Worm (Caenorhabditis elegans) whole organism, L3 larva: ENCODE results near the gene K01F9.2.

ENCODE experiments used
- R02D3.7 ChIP-seq: fragments of 150-350 bp; optimal IDR thresholded peaks from 2 replicates; lab custom pipeline; 2014; ENCODE audit warnings: missing biosample characterization, missing genetic modification characterization
- ZK546.5 ChIP-seq: sonication (generic microtip); optimal IDR thresholded peaks from 2 replicates; lab custom pipeline; 2017; ENCODE audit warnings: missing biosample characterization, missing genetic modification characterization
- aly-2 ChIP-seq: fragments of 150-350 bp; optimal IDR thresholded peaks from 2 replicates; lab custom pipeline; 2014; ENCODE audit warnings: missing biosample characterization, missing genetic modification characterization
- ceh-16 ChIP-seq: sonication (generic microtip); optimal IDR thresholded peaks from 2 replicates; lab custom pipeline; 2017; ENCODE audit warnings: missing biosample characterization, missing genetic modification characterization
- ceh-82 ChIP-seq: fragments of 150-350 bp; optimal IDR thresholded peaks from 2 replicates; lab custom pipeline; 2014; ENCODE audit warnings: missing biosample characterization, missing genetic modification characterization
- daf-12 ChIP-seq: fragments of 150-350 bp; optimal IDR thresholded peaks from 2 replicates; lab custom pipeline; 2014; ENCODE audit warnings: missing biosample characterization, missing genetic modification reagents, missing genetic modification characterization
- egl-27 ChIP-seq: sonication (generic microtip); optimal IDR thresholded peaks from 4 replicates; lab custom pipeline; 2017; ENCODE audit warnings: missing biosample characterization, missing genetic modification reagents, missing genetic modification characterization
- egl-5 ChIP-seq: fragments of 150-350 bp; optimal IDR thresholded peaks from 2 replicates; lab custom pipeline; 2017; ENCODE audit warnings: missing biosample characterization, missing genetic modification reagents, missing genetic modification characterization, inconsistent platforms
- elt-1 ChIP-seq: fragments of 150-350 bp; optimal IDR thresholded peaks from 2 replicates; lab custom pipeline; 2014; ENCODE audit warnings: missing biosample characterization, missing genetic modification characterization
- eor-1 ChIP-seq, 2 experiments: fragments of 150-350 bp; optimal IDR thresholded peaks; 2 replicates each; lab custom pipeline; 2014 to 2018; ENCODE audit warnings: missing biosample characterization in 2 of 2, missing genetic modification characterization in 2 of 2
- hmg-11 ChIP-seq: sonication (generic microtip); optimal IDR thresholded peaks from 2 replicates; lab custom pipeline; 2016; ENCODE audit warnings: missing genetic modification characterization, missing compliant biosample characterization
- jun-1 ChIP-seq: fragments of 150-350 bp; optimal IDR thresholded peaks from 2 replicates; lab custom pipeline; 2014; ENCODE audit warnings: missing biosample characterization, missing genetic modification reagents, missing genetic modification characterization
- lin-15B ChIP-seq: fragments of 150-350 bp; optimal IDR thresholded peaks from 2 replicates; lab custom pipeline; 2014; ENCODE audit warnings: missing biosample characterization, missing genetic modification characterization
- lin-39 ChIP-seq: fragments of 150-350 bp; optimal IDR thresholded peaks from 2 replicates; lab custom pipeline; 2018; ENCODE audit warnings: missing biosample characterization, missing genetic modification reagents, missing genetic modification characterization
- mml-1 ChIP-seq: fragments of 150-350 bp; sonication (generic microtip); optimal IDR thresholded peaks from 3 replicates; lab custom pipeline; 2014; ENCODE audit warnings: missing biosample characterization, missing genetic modification characterization
- nfya-1 ChIP-seq: sonication (generic microtip); optimal IDR thresholded peaks from 2 replicates; lab custom pipeline; 2017; ENCODE audit warnings: missing genetic modification characterization, mild to moderate bottlenecking, missing compliant biosample characterization, antibody characterized with exemption, moderate library complexity; ENCODE audit not compliant: insufficient read depth
- nhr-11 ChIP-seq: fragments of 150-350 bp; optimal IDR thresholded peaks from 2 replicates; lab custom pipeline; 2014; ENCODE audit warnings: missing biosample characterization, missing genetic modification characterization
- nhr-23 ChIP-seq: fragments of 150-350 bp; optimal IDR thresholded peaks from 2 replicates; lab custom pipeline; 2014; ENCODE audit warnings: missing biosample characterization, missing genetic modification reagents, missing genetic modification characterization
- nhr-25 ChIP-seq: sonication (generic microtip); optimal IDR thresholded peaks from 2 replicates; lab custom pipeline; 2017; ENCODE audit warnings: missing biosample characterization, missing genetic modification characterization
- nhr-43 ChIP-seq: sonication (generic microtip); optimal IDR thresholded peaks from 2 replicates; lab custom pipeline; 2016; ENCODE audit warnings: mild to moderate bottlenecking, missing genetic modification characterization, missing compliant biosample characterization; ENCODE audit not compliant: poor library complexity, severe bottlenecking
- pha-4 ChIP-seq: fragments of 150-350 bp; optimal IDR thresholded peaks from 2 replicates; lab custom pipeline; 2014; ENCODE audit warnings: missing biosample characterization, missing genetic modification reagents, missing genetic modification characterization
- skn-1 ChIP-seq: fragments of 150-350 bp; optimal IDR thresholded peaks from 2 replicates; lab custom pipeline; 2014; ENCODE audit warnings: missing biosample characterization, missing genetic modification characterization
- snpc-4 ChIP-seq: fragments of 150-350 bp; optimal IDR thresholded peaks from 2 replicates; lab custom pipeline; 2014; ENCODE audit warnings: missing biosample characterization, missing genetic modification characterization
- tbx-2 ChIP-seq: sonication (generic microtip); optimal IDR thresholded peaks from 2 replicates; lab custom pipeline; 2016; ENCODE audit warnings: mild to moderate bottlenecking, missing genetic modification characterization, missing compliant biosample characterization
- unc-39 ChIP-seq: sonication (generic microtip); optimal IDR thresholded peaks from 4 replicates; lab custom pipeline; 2017; ENCODE audit warnings: missing biosample characterization, missing genetic modification characterization
- unc-62 ChIP-seq: fragments of 150-350 bp; sonication (generic microtip); optimal IDR thresholded peaks from 4 replicates; lab custom pipeline; 2014; ENCODE audit warnings: missing biosample characterization, missing genetic modification reagents, missing genetic modification characterization
- zag-1 ChIP-seq: fragments of 150-350 bp; optimal IDR thresholded peaks from 2 replicates; lab custom pipeline; 2014; ENCODE audit warnings: missing biosample characterization, missing genetic modification characterization
- ztf-11 ChIP-seq: fragments of 150-350 bp; optimal IDR thresholded peaks from 2 replicates; lab custom pipeline; 2014; ENCODE audit warnings: missing biosample characterization, missing genetic modification characterization

Gene K01F9.2

ce11 chrIII:8848372-8848771 is 28.6 kb downstream of the K01F9.2 start, which contains the start of gene F44E2.7:
TSS of gene F44E2.7 (minus strand) at chrIII:8848472.
- TF ChIP-seq R02D3.7 (tag; lab: Kevin White, UChicago), result no peak
- no peak for TF ChIP-seq hmg-11 (tag; lab: Kevin White, UChicago)
- no peak for TF ChIP-seq jun-1
- no peak for TF ChIP-seq nhr-11 (tag; lab: Kevin White, UChicago)
- TF ChIP-seq skn-1, result no peak
- no peak for TF ChIP-seq egl-27 (tag; lab: Kevin White, UChicago)
- TF ChIP-seq nhr-43, result no peak
- no peak for TF ChIP-seq mml-1 (tag; lab: Kevin White, UChicago)
- no peak for TF ChIP-seq snpc-4 (tag; lab: Kevin White, UChicago)
- no peak for TF ChIP-seq tbx-2
- TF ChIP-seq ZK546.5 (tag; lab: Kevin White, UChicago), result no peak
- no peak for TF ChIP-seq aly-2
- no peak for TF ChIP-seq ceh-82 (tag; lab: Kevin White, UChicago)
- no peak for TF ChIP-seq elt-1
- no peak for TF ChIP-seq eor-1 (tag; optimal IDR thresholded peaks at IDR 0.05; lab: Kevin White, UChicago)
- no peak for TF ChIP-seq zag-1 (tag; lab: Kevin White, UChicago)

ce11 chrIII:8847722-8848121 is 29.2 kb downstream of the K01F9.2 start:
- TF ChIP-seq nfya-1, result peak; percentile 32
- TF ChIP-seq skn-1, result no peak
- no peak for TF ChIP-seq lin-39
- TF ChIP-seq ztf-11 (tag; lab: Kevin White, UChicago), result no peak
- peak; percentile 79 for TF ChIP-seq lin-15B
- TF ChIP-seq nhr-43, result peak; percentile 30
- peak; percentile 24 for TF ChIP-seq hmg-11 (tag; lab: Kevin White, UChicago)
- TF ChIP-seq nhr-23 (tag; lab: Kevin White, UChicago), result peak; percentile 69
- peak; percentile 44 for TF ChIP-seq snpc-4 (tag; lab: Kevin White, UChicago)
- peak; percentile 9 for TF ChIP-seq R02D3.7 (tag; lab: Kevin White, UChicago)
- peak; percentile 73 for TF ChIP-seq pha-4
- TF ChIP-seq, all 47 proteins: peak for 8

- no peak for TF ChIP-seq daf-12
- no peak for TF ChIP-seq pha-4
- no peak for TF ChIP-seq lin-15B
- TF ChIP-seq skn-1, result no peak
Measured at ce11 chrIII:8845114-8845513, 31.8 kb downstream of the K01F9.2 start, which contains the start of gene F44E2.6. TSS of gene F44E2.6 (minus strand) at chrIII:8845214.

- TF ChIP-seq unc-62 (no peak), nhr-23 (tag; lab: Kevin White, UChicago) (peak; percentile 57)
- TF ChIP-seq, all 47 proteins: peak for 1
Measured at ce11 chrIII:8844137-8844536, 32.8 kb downstream of the K01F9.2 start.

ce11 chrIII:8839813-8840212 is 37.1 kb downstream of the K01F9.2 start:
- TF ChIP-seq ceh-16 (no peak), nhr-11 (tag; lab: Kevin White, UChicago) (no peak), nhr-25 (tag; lab: Kevin White, UChicago) (peak; percentile 14), unc-39 (tag; lab: Kevin White, UChicago) (no peak), nhr-23 (tag; lab: Kevin White, UChicago) (peak; percentile 56), skn-1 (no peak)

ce11 chrIII:8838075-8838474 is 38.9 kb downstream of the K01F9.2 start, which contains the start of gene F44E2.4:
TSS of gene F44E2.4 (minus strand) at chrIII:8838424.
- TF ChIP-seq elt-1 (peak; percentile 77), mml-1 (tag; lab: Kevin White, UChicago) (no peak)

ce11 chrIII:8831059-8831750 is 45.7 kb downstream of the K01F9.2 start, which contains the start of gene F44E2.10:
TSS of gene F44E2.10 (minus strand) at chrIII:8831109.
- TF ChIP-seq aly-2, result no peak
- no peak for TF ChIP-seq unc-62
- no peak for TF ChIP-seq egl-5 (tag; lab: Kevin White, UChicago)
- TF ChIP-seq nhr-11 (tag; lab: Kevin White, UChicago), result no peak
- TF ChIP-seq ztf-11 (tag; lab: Kevin White, UChicago), result no peak
- TF ChIP-seq, all 47 proteins: peak for 0
